Worm (Caenorhabditis elegans): ENCODE measurements around the gene F09E5.14.

DNA sequence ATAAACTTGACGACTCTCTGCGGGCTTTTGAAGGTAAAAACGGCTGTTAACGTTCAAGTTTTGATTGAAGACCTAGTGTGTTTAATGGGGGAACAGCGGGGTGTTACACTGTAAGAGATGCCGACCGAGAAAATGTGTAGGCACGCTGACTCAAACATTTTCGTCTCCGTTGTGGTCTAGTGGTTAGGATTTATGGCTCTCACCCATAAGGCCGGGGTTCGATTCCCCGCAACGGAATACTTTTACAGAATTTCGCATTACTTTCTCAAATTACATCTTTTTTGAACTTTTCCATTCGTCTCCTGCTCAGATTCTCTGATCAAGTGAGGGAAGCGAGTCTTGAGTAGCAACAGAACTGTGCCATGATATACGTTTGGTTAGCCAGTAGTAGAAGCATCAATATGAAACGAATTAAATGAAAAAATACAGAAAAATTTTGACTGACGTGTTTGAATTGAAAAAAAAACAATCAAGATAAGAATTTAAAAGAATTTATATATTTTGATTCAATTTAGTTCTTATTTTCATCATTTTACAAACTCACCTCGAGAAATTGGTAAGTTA lies 51.3 kb downstream of the F09E5.14 start, which contains the start of gene ZK622.1:
- TF ChIP-seq him-1 (tag; optimal IDR thresholded peaks at IDR 0.05), result no peak
- peak; percentile 24 for TF ChIP-seq dao-5 (tag; optimal IDR thresholded peaks at IDR 0.05)
